Worm (Caenorhabditis elegans) whole organism, L2 larva: Measurements from ENCODE around the gene dhs-6.

Experiments used
- C34F6.9 ChIP-seq: fragments of 150-350 bp; optimal IDR thresholded peaks from 2 replicates; lab custom pipeline; 2014; ENCODE audit warnings: missing biosample characterization, missing genetic modification characterization
- F13H6.1 ChIP-seq: sonication (generic microtip); optimal IDR thresholded peaks from 2 replicates; lab custom pipeline; 2016; ENCODE audit warnings: missing genetic modification characterization, missing compliant biosample characterization
- Y55F3AM.14 ChIP-seq: fragments of 200-800 bp; sonication (Bioruptor generic); optimal IDR thresholded peaks from 2 replicates; lab custom pipeline; 2018; ENCODE audit warnings: mild to moderate bottlenecking, missing genetic modification characterization, missing compliant biosample characterization
- alr-1 ChIP-seq: fragments of 150-350 bp; optimal IDR thresholded peaks from 2 replicates; lab custom pipeline; 2014; ENCODE audit warnings: missing biosample characterization, missing genetic modification characterization
- aly-2 ChIP-seq: fragments of 150-350 bp; optimal IDR thresholded peaks from 2 replicates; lab custom pipeline; 2014; ENCODE audit warnings: missing biosample characterization, missing genetic modification characterization
- ama-1 ChIP-seq: fragments of 150-350 bp; optimal IDR thresholded peaks from 2 replicates; lab custom pipeline; 2018; ENCODE audit warnings: inconsistent platforms
- ceh-16 ChIP-seq: fragments of 150-350 bp; optimal IDR thresholded peaks from 2 replicates; lab custom pipeline; 2014; ENCODE audit warnings: missing biosample characterization, missing genetic modification characterization
- crh-2 ChIP-seq: sonication (generic microtip); optimal IDR thresholded peaks from 2 replicates; lab custom pipeline; 2017; ENCODE audit warnings: missing biosample characterization, missing genetic modification characterization
- dmd-4 ChIP-seq: sonication (generic microtip); optimal IDR thresholded peaks from 2 replicates; lab custom pipeline; 2017; ENCODE audit warnings: missing biosample characterization, missing genetic modification characterization
- egl-27 ChIP-seq: sonication (generic microtip); optimal IDR thresholded peaks from 3 replicates; lab custom pipeline; 2017; ENCODE audit warnings: missing biosample characterization, missing genetic modification reagents, missing genetic modification characterization
- elt-3 ChIP-seq: sonication (generic microtip); optimal IDR thresholded peaks from 2 replicates; lab custom pipeline; 2017; ENCODE audit warnings: missing biosample characterization, missing genetic modification characterization
- fos-1 ChIP-seq: fragments of 150-350 bp; optimal IDR thresholded peaks from 2 replicates; lab custom pipeline; 2014; ENCODE audit warnings: missing biosample characterization, missing genetic modification characterization
- gmeb-1 ChIP-seq: fragments of 150-350 bp; optimal IDR thresholded peaks from 2 replicates; lab custom pipeline; 2014; ENCODE audit warnings: missing biosample characterization, missing genetic modification characterization
- lin-11 ChIP-seq: fragments of 150-350 bp; sonication (generic microtip); optimal IDR thresholded peaks from 2 replicates; lab custom pipeline; 2014; ENCODE audit warnings: missing biosample characterization, missing genetic modification characterization, inconsistent platforms, mixed read lengths
- lin-13 ChIP-seq: fragments of 150-350 bp; optimal IDR thresholded peaks from 2 replicates; lab custom pipeline; 2014; ENCODE audit warnings: missing biosample characterization, missing genetic modification reagents, missing genetic modification characterization
- lsy-2 ChIP-seq, 2 experiments: fragments of 150-350 bp in 1 of 2; sonication (generic microtip) in 1 of 2; optimal IDR thresholded peaks; 2 replicates each; lab custom pipeline; 2014 to 2017; ENCODE audit warnings: missing biosample characterization in 2 of 2, missing genetic modification characterization in 2 of 2
- mab-5 ChIP-seq: fragments of 150-350 bp; optimal IDR thresholded peaks from 2 replicates; lab custom pipeline; 2014; ENCODE audit warnings: missing biosample characterization, missing genetic modification characterization
- mdl-1 ChIP-seq, 2 experiments: fragments of 150-350 bp in 1 of 2; sonication (generic microtip) in 1 of 2; optimal IDR thresholded peaks; 2 replicates each; lab custom pipeline; 2017; ENCODE audit warnings: missing biosample characterization in 2 of 2, missing genetic modification characterization in 2 of 2
- nhr-10 ChIP-seq: sonication (generic microtip); optimal IDR thresholded peaks from 2 replicates; lab custom pipeline; 2017; ENCODE audit warnings: missing biosample characterization, missing genetic modification characterization
- nhr-11 ChIP-seq: fragments of 150-350 bp; optimal IDR thresholded peaks from 2 replicates; lab custom pipeline; 2014; ENCODE audit warnings: missing biosample characterization, missing genetic modification characterization
- nhr-12 ChIP-seq: fragments of 150-350 bp; optimal IDR thresholded peaks from 2 replicates; lab custom pipeline; 2014; ENCODE audit warnings: missing biosample characterization, missing genetic modification characterization
- nhr-129 ChIP-seq: fragments of 150-350 bp; optimal IDR thresholded peaks from 2 replicates; lab custom pipeline; 2014; ENCODE audit warnings: missing biosample characterization, missing genetic modification characterization
- nhr-21 ChIP-seq: fragments of 150-350 bp; optimal IDR thresholded peaks from 2 replicates; lab custom pipeline; 2014; ENCODE audit warnings: missing biosample characterization, missing genetic modification characterization
- nhr-23 ChIP-seq: fragments of 150-350 bp; optimal IDR thresholded peaks from 2 replicates; lab custom pipeline; 2014; ENCODE audit warnings: missing biosample characterization, missing genetic modification reagents, missing genetic modification characterization
- nhr-237 ChIP-seq: fragments of 150-350 bp; optimal IDR thresholded peaks from 2 replicates; lab custom pipeline; 2014; ENCODE audit warnings: missing biosample characterization, missing genetic modification characterization
- nhr-25 ChIP-seq: fragments of 150-350 bp; sonication (generic microtip); optimal IDR thresholded peaks from 3 replicates; lab custom pipeline; 2014; ENCODE audit warnings: missing biosample characterization, missing genetic modification characterization
- nhr-6 ChIP-seq: fragments of 150-350 bp; optimal IDR thresholded peaks from 2 replicates; lab custom pipeline; 2014; ENCODE audit warnings: missing biosample characterization, missing genetic modification characterization
- nhr-77 ChIP-seq: fragments of 150-350 bp; optimal IDR thresholded peaks from 2 replicates; lab custom pipeline; 2014; ENCODE audit warnings: missing biosample characterization, missing genetic modification characterization
- peb-1 ChIP-seq: fragments of 150-350 bp; optimal IDR thresholded peaks from 2 replicates; lab custom pipeline; 2014; ENCODE audit warnings: missing biosample characterization, missing genetic modification characterization
- sem-4 ChIP-seq: fragments of 150-350 bp; optimal IDR thresholded peaks from 2 replicates; lab custom pipeline; 2014; ENCODE audit warnings: missing biosample characterization, missing genetic modification reagents, missing genetic modification characterization
- sma-3 ChIP-seq: sonication (generic microtip); optimal IDR thresholded peaks from 2 replicates; lab custom pipeline; 2016; ENCODE audit warnings: missing genetic modification reagents, missing genetic modification characterization, missing compliant biosample characterization
- sma-9 ChIP-seq, 2 experiments: fragments of 150-350 bp in 1 of 2; sonication (generic microtip) in 1 of 2; optimal IDR thresholded peaks; 2 replicates each; lab custom pipeline; 2014 to 2016; ENCODE audit warnings: missing genetic modification characterization in 2 of 2, mild to moderate bottlenecking in 1 of 2, missing biosample characterization in 1 of 2, missing compliant biosample characterization in 1 of 2, missing genetic modification reagents in 1 of 2, moderate library complexity in 1 of 2
- snpc-4 ChIP-seq: fragments of 150-350 bp; optimal IDR thresholded peaks from 2 replicates; lab custom pipeline; 2014; ENCODE audit warnings: missing biosample characterization, missing genetic modification characterization
- unc-39 ChIP-seq: fragments of 150-350 bp; optimal IDR thresholded peaks from 2 replicates; lab custom pipeline; 2014; ENCODE audit warnings: missing biosample characterization, missing genetic modification characterization
- unc-55 ChIP-seq: fragments of 150-350 bp; sonication (generic microtip); optimal IDR thresholded peaks from 3 replicates; lab custom pipeline; 2014; ENCODE audit warnings: missing biosample characterization, missing genetic modification reagents, missing genetic modification characterization
- unc-62 ChIP-seq: fragments of 150-350 bp; optimal IDR thresholded peaks from 2 replicates; lab custom pipeline; 2014; ENCODE audit warnings: missing biosample characterization, missing genetic modification reagents, missing genetic modification characterization
- ztf-4 ChIP-seq: fragments of 150-350 bp; optimal IDR thresholded peaks from 2 replicates; lab custom pipeline; 2014; ENCODE audit warnings: missing biosample characterization, missing genetic modification characterization

dhs-6 gene

ce11 chrII:5605538-5605945, 13.6 kb downstream of the dhs-6 start (continued):
- no peak for TF ChIP-seq alr-1 (tag; lab: Kevin White, UChicago)
- TF ChIP-seq nhr-23 (tag; lab: Kevin White, UChicago), result no peak
- TF ChIP-seq unc-62 (GFP tag; lab: Kevin White, UChicago), result no peak
- TF ChIP-seq C34F6.9, result peak; percentile 56
- peak; percentile 86 for TF ChIP-seq fos-1 (tag; lab: Kevin White, UChicago)

DNA sequence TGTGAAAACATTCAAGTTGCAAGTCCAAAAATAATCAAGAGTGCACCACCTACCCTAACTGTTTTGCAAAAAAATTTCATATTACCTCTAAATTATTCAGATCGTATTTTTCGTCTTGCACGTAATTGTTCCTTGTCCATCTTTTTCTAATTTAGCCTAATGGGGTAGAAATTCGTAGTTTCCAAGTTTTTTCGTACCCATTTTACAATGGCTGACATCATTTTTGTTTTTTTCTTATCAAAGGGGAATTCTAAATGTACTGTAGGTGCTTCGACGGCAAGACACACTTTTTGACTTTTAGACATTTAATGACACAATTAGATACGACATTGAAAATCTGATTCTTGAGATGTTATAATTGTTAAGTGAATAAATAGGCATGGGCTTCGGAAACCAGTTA, 14.7 kb downstream of the dhs-6 start:
- no peak for TF ChIP-seq unc-39 (tag; lab: Kevin White, UChicago)
- no peak for TF ChIP-seq Y55F3AM.14
- TF ChIP-seq crh-2 (tag; lab: Kevin White, UChicago), result no peak
- no peak for TF ChIP-seq ztf-4 (tag; lab: Kevin White, UChicago)
- no peak for TF ChIP-seq mab-5 (tag; lab: Kevin White, UChicago)
- no peak for TF ChIP-seq fos-1 (tag; lab: Kevin White, UChicago)
- TF ChIP-seq nhr-237, result no peak
- TF ChIP-seq unc-62 (GFP tag; lab: Kevin White, UChicago), result no peak
- no peak for TF ChIP-seq egl-27 (tag; lab: Kevin White, UChicago)
- TF ChIP-seq peb-1 (tag; lab: Kevin White, UChicago), result no peak
- no peak for TF ChIP-seq elt-3 (tag; lab: Kevin White, UChicago)
- no peak for TF ChIP-seq sma-3
- no peak for TF ChIP-seq unc-55 (GFP tag; lab: Kevin White, UChicago)
- TF ChIP-seq nhr-77, result no peak

ce11 chrII:5603194-5603593, 15.9 kb downstream of the dhs-6 start, which contains the start of gene C17G10.6:
C17G10.6 (minus strand) TSS chrII:5603294.
- no peak for TF ChIP-seq nhr-21 (tag; lab: Kevin White, UChicago)
- TF ChIP-seq lsy-2 (tag; optimal IDR thresholded peaks at IDR 0.05; lab: Kevin White, UChicago), result no peak
- no peak for TF ChIP-seq dmd-4 (tag; lab: Kevin White, UChicago)
- TF ChIP-seq aly-2 (tag; lab: Kevin White, UChicago), result no peak
- no peak for TF ChIP-seq sma-9 (GFP tag; optimal IDR thresholded peaks at IDR 0.05; lab: Kevin White, UChicago)
- TF ChIP-seq sma-9 (tag; optimal IDR thresholded peaks at IDR 0.05; lab: Kevin White, UChicago), result no peak
- TF ChIP-seq sma-3, result no peak
- no peak for TF ChIP-seq ama-1 (lab: Kevin White, UChicago)
- TF ChIP-seq ztf-4 (tag; lab: Kevin White, UChicago), result no peak
- no peak for TF ChIP-seq elt-3 (tag; lab: Kevin White, UChicago)

DNA sequence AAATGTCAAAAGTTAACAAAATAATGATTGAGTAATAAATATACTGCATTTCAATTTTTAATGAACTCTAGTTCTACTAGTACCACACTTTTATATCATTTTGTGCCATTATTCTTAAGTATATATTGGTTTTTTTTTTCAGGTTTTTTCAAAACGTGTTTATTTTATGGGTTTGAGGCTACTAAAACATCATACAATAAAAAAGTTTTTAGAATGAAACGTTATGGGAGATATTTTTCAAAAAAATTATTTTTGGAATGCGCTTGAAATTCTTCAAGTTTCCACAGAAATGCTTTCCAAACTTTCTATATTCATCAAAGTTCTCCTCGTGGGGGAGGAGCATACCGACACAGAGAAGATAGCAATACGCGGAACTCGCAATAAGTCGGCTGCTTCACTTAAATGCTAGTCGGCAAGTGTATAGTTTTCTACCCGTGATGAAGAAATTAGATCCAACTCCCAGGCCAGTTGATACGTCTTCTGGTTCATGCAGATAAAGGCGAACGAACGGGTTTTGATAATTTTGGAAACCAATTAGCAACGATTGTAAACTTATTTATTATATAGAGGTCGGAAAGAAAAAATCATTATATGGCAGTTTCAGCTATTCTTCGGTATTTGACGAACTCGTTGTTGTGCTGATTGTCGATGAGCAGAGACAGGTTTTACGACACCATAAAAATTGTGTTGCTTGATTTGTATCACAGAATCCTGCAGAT, 19.6 kb downstream of the dhs-6 start, which contains the start of gene C17G10.10:
TSS of gene C17G10.10 (minus strand) at position 51 of the 719 bp plus-strand sequence.
- TF ChIP-seq nhr-25 (tag; lab: Kevin White, UChicago) (peak; percentile 62), sma-3 (peak; percentile 87), nhr-6 (peak; percentile 41), lin-13 (GFP tag; lab: Kevin White, UChicago) (peak; percentile 53), mab-5 (tag; lab: Kevin White, UChicago) (no peak), lin-11 (tag; lab: Kevin White, UChicago) (no peak), gmeb-1 (tag; lab: Kevin White, UChicago) (peak; percentile 82), sem-4 (tag; lab: Kevin White, UChicago) (no peak), C34F6.9 (peak; percentile 20), sma-9 (GFP tag; optimal IDR thresholded peaks at IDR 0.05; lab: Kevin White, UChicago) (peak; percentile 91), sma-9 (tag; optimal IDR thresholded peaks at IDR 0.05; lab: Kevin White, UChicago) (no peak), ceh-16 (tag; lab: Kevin White, UChicago) (peak; percentile 75), mdl-1 (tag; optimal IDR thresholded peaks at IDR 0.05; lab: Kevin White, UChicago) (peak; percentile 54 to 59), nhr-77 (peak; percentile 68), ama-1 (lab: Kevin White, UChicago) (peak; percentile 98), crh-2 (tag; lab: Kevin White, UChicago) (peak; percentile 69), nhr-10 (tag; lab: Kevin White, UChicago) (peak; percentile 9), snpc-4 (tag; lab: Kevin White, UChicago) (peak; percentile 99), nhr-129 (peak; percentile 45), nhr-21 (tag; lab: Kevin White, UChicago) (peak; percentile 78), nhr-12 (tag; lab: Kevin White, UChicago) (no peak), peb-1 (tag; lab: Kevin White, UChicago) (no peak), ztf-4 (tag; lab: Kevin White, UChicago) (peak; percentile 9), lsy-2 (tag; optimal IDR thresholded peaks at IDR 0.05; lab: Kevin White, UChicago) (peak; percentile 62 to 75), egl-27 (tag; lab: Kevin White, UChicago) (peak; percentile 72), nhr-11 (tag; lab: Kevin White, UChicago) (no peak), fos-1 (tag; lab: Kevin White, UChicago) (peak; percentile 85), F13H6.1 (tag; lab: Kevin White, UChicago) (peak; percentile 58)
- TF ChIP-seq, all 48 proteins: peak for 21
